Fruit fly (Drosophila melanogaster) whole organism, pupa: ENCODE data around the gene tbc.

Experiments used
- CG10348 ChIP-seq: fragments of 200-800 bp; sonication (Bioruptor generic); IDR thresholded peaks from 2 replicates; pipeline ENCODE4 v1.3.6; 2022; ENCODE audit warnings: missing biosample characterization, missing genetic modification characterization
- CG12605 ChIP-seq: fragments of 200-800 bp; sonication (Bioruptor generic); IDR thresholded peaks from 2 replicates; pipeline ENCODE4 v1.3.6; 2022; ENCODE audit warnings: missing biosample characterization, missing genetic modification characterization
- CG13204 ChIP-seq: fragments of 200-800 bp; sonication (Bioruptor generic); optimal IDR thresholded peaks from 2 replicates; lab custom pipeline; 2018; ENCODE audit warnings: missing biosample characterization, mild to moderate bottlenecking, missing genetic modification characterization, moderate library complexity
- CG14655 ChIP-seq: fragments of 200-800 bp; sonication (Bioruptor generic); optimal IDR thresholded peaks from 3 replicates; lab custom pipeline; 2017; ENCODE audit warnings: mild to moderate bottlenecking, missing biosample characterization, missing genetic modification reagents, missing genetic modification characterization
- CG15710 ChIP-seq: fragments of 200-800 bp; sonication (Bioruptor generic); optimal IDR thresholded peaks from 2 replicates; lab custom pipeline; 2018; ENCODE audit warnings: missing biosample characterization, mild to moderate bottlenecking, missing genetic modification characterization, moderate library complexity
- CG17806 ChIP-seq: fragments of 200-800 bp; sonication (Bioruptor generic); optimal IDR thresholded peaks from 2 replicates; lab custom pipeline; 2018; ENCODE audit warnings: missing biosample characterization, mild to moderate bottlenecking, missing genetic modification characterization, moderate library complexity
- CG32121 ChIP-seq: fragments of 200-800 bp; sonication (Bioruptor generic); IDR thresholded peaks from 2 replicates; pipeline ENCODE4 v1.3.6; 2022; ENCODE audit warnings: missing biosample characterization, missing genetic modification characterization
- CG34367 ChIP-seq: fragments of 200-800 bp; sonication (Bioruptor generic); optimal IDR thresholded peaks from 2 replicates; lab custom pipeline; 2018; ENCODE audit warnings: missing biosample characterization, mild to moderate bottlenecking, missing genetic modification characterization
- CG4496 ChIP-seq: fragments of 200-800 bp; sonication (Bioruptor generic); IDR thresholded peaks from 3 replicates; pipeline ENCODE4 v1.3.6; 2022; ENCODE audit warnings: missing biosample characterization, missing genetic modification characterization
- CG8159 ChIP-seq: fragments of 200-800 bp; sonication (Bioruptor generic); optimal IDR thresholded peaks from 3 replicates; lab custom pipeline; 2018; ENCODE audit warnings: missing biosample characterization, mild to moderate bottlenecking, missing genetic modification characterization, moderate library complexity
- CG8301 ChIP-seq: fragments of 200-800 bp; sonication (Bioruptor generic); optimal IDR thresholded peaks from 2 replicates; lab custom pipeline; 2018; ENCODE audit warnings: missing biosample characterization, mild to moderate bottlenecking, missing genetic modification characterization
- CG9948 ChIP-seq: fragments of 200-800 bp; sonication (Bioruptor generic); optimal IDR thresholded peaks from 2 replicates; lab custom pipeline; 2018; ENCODE audit warnings: missing biosample characterization, mild to moderate bottlenecking, missing genetic modification characterization, moderate library complexity
- D1 ChIP-seq: fragments of 200-800 bp; sonication (Bioruptor generic); optimal IDR thresholded peaks from 2 replicates; lab custom pipeline; 2018; ENCODE audit warnings: missing biosample characterization, mild to moderate bottlenecking, missing genetic modification characterization, moderate library complexity
- EcR ChIP-seq: fragments of 200-800 bp; sonication (Bioruptor generic); optimal IDR thresholded peaks from 3 replicates; lab custom pipeline; 2019; ENCODE audit warnings: missing biosample characterization, missing genetic modification characterization, mild to moderate bottlenecking, moderate library complexity, missing genetic modification reagents
- Ets98B ChIP-seq: fragments of 200-800 bp; sonication (Bioruptor generic); IDR thresholded peaks from 2 replicates; pipeline ENCODE4 v1.3.6; 2022; ENCODE audit warnings: missing biosample characterization, missing genetic modification characterization
- Pif1A ChIP-seq: fragments of 200-800 bp; sonication (Bioruptor generic); optimal IDR thresholded peaks from 3 replicates; lab custom pipeline; 2016; ENCODE audit warnings: missing biosample characterization, missing genetic modification characterization
- Pif1B ChIP-seq: fragments of 200-800 bp; sonication (Bioruptor generic); optimal IDR thresholded peaks from 3 replicates; lab custom pipeline; 2016; ENCODE audit warnings: missing biosample characterization, missing genetic modification characterization
- Snoo ChIP-seq: fragments of 200-800 bp; sonication (Bioruptor generic); optimal IDR thresholded peaks from 3 replicates; lab custom pipeline; 2017; ENCODE audit warnings: missing biosample characterization, mild to moderate bottlenecking, missing genetic modification characterization, inconsistent platforms
- fd96Ca ChIP-seq: fragments of 200-800 bp; sonication (Bioruptor generic); IDR thresholded peaks from 3 replicates; pipeline ENCODE4 v1.3.6; 2022; ENCODE audit warnings: missing biosample characterization, missing genetic modification characterization
- gl ChIP-seq: fragments of 200-800 bp; sonication (Bioruptor generic); optimal IDR thresholded peaks from 2 replicates; lab custom pipeline; 2018; ENCODE audit warnings: missing biosample characterization, mild to moderate bottlenecking, missing genetic modification characterization
- rn ChIP-seq: fragments of 200-800 bp; sonication (Bioruptor generic); IDR thresholded peaks from 2 replicates; pipeline ENCODE4 v1.3.6; 2022; ENCODE audit warnings: missing biosample characterization, missing genetic modification characterization

The tbc gene

DNA sequence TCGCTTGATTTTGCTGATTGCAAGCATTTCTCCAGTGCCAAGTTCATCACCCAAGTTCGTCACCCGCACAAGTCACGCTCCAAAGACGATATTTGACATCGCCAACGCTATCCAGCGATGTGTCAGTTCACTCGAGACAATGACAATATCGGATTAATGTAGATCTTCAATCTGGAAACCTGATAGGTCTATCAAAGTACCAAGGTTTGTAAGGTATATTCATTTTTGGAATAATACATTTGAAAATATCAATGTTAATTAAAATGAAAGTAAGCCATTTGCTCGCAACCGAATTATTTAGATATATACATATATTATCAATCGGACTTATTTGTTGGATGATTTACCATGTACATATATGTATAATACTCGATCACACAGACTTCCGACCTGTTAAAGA lies 30.3 kb upstream of the tbc start, which contains the start of gene Obp19c:
Gene Obp19c (minus strand): TSS at position 101 of the 400 bp plus-strand sequence.
- TF ChIP-seq CG12605 (GFP tag; lab: Robert Waterston, UW) = no peak
- TF ChIP-seq CG8159 (tag; lab: Kevin White, UChicago) = no peak
- no peak for TF ChIP-seq CG8301 (tag; lab: Kevin White, UChicago)
- no peak for TF ChIP-seq gl (tag; lab: Kevin White, UChicago)
- no peak for TF ChIP-seq D1 (tag; lab: Kevin White, UChicago)

DNA sequence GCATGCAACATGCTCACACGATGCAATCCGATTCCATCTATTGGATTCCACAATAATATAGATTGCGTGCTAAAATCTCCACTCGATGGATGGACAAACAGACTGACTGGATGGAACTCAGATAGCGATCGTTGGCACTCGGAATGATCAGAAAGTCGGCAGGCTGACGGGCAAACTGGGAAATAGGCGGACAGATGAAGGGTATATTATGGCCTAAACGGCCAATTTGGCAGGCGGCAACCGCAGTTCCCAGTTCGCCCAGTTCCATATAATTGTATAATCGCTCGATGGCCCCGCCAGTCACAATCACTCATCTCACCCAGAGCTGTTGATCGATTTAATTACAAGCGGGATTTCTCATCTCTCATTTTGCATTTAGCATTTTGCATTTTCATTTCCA lies 29.8 kb upstream of the tbc start, which contains the start of gene Obp19d:
Gene Obp19d (plus strand): TSS at position 301 of the 400 bp plus-strand sequence.
- TF ChIP-seq CG9948 (tag; lab: Kevin White, UChicago) (no peak), CG4496 (GFP tag; lab: Robert Waterston, UW) (no peak), CG8301 (tag; lab: Kevin White, UChicago) (no peak), CG8159 (tag; lab: Kevin White, UChicago) (no peak), CG12605 (GFP tag; lab: Robert Waterston, UW) (no peak), CG14655 (no peak), D1 (tag; lab: Kevin White, UChicago) (no peak), Pif1A (no peak), EcR (GFP tag; lab: Kevin White, UChicago) (no peak), CG13204 (GFP tag; lab: Kevin White, UChicago) (no peak), fd96Ca (no peak), Pif1B (GFP tag; lab: Kevin White, UChicago) (no peak), CG10348 (GFP tag; lab: Robert Waterston, UW) (no peak)

DNA sequence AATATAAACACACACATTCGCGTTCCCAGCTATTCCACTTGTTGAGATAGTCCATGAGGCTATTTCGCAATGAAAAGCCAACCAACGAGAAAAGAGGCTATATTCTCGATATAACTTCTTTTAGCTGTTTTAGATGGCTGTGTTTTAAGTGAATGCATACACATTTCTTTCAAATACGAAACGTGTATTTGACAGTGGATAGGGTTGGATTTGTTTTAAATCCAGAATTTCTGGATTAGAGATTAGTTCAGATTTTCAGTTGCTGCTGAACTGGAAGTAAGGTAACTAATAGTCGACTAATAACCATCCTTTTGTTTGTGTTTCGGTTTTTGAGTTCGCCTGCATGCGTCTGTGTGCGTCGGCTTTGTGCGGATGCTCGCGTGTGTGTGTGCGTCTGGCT lies 26.0 kb upstream of the tbc start:
- no peak for TF ChIP-seq rn (GFP tag; lab: Robert Waterston, UW)
- TF ChIP-seq EcR (GFP tag; lab: Kevin White, UChicago) = no peak
- no peak for TF ChIP-seq CG17806 (tag; lab: Kevin White, UChicago)
- TF ChIP-seq CG10348 (GFP tag; lab: Robert Waterston, UW) = no peak
- TF ChIP-seq CG8301 (tag; lab: Kevin White, UChicago) = no peak
- no peak for TF ChIP-seq D1 (tag; lab: Kevin White, UChicago)
- TF ChIP-seq gl (tag; lab: Kevin White, UChicago) = no peak
- no peak for TF ChIP-seq CG34367 (tag; lab: Kevin White, UChicago)
- no peak for TF ChIP-seq Ets98B (GFP tag; lab: Robert Waterston, UW)
- TF ChIP-seq Snoo = no peak
- TF ChIP-seq CG32121 (GFP tag; lab: Robert Waterston, UW) = no peak
- no peak for TF ChIP-seq CG14655
- TF ChIP-seq CG15710 (tag; lab: Kevin White, UChicago) = no peak

DNA sequence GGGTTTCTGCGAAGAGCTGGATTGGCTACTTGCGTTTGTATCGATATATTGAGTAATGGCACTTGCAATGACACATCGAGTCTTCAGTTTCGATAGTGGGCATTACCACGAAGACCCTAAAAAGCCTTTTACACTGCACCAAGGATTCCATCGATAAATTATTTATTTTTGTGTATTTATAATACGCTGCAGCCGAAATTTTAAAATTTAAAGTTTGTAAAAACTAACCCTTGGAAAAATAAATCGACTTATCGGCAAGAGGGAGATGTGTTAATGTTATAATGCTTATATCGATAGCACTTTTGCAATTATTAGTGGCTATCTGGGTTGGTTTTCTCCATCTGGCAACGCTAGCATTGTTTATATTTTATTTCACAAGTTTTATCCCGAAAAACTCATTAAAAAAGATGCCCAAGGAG lies 25.4 kb upstream of the tbc start, which contains the start of the genes Pp4-19C and cactin:
Gene Pp4-19C (minus strand): TSS at position 256 of the 419 bp plus-strand sequence.
Gene cactin (plus strand): TSS at position 323 of the 419 bp plus-strand sequence.
- no peak for TF ChIP-seq CG14655
- TF ChIP-seq CG34367 (tag; lab: Kevin White, UChicago) = no peak
- peak; percentile 17; the same call in 1 of the 2 replicates for TF ChIP-seq Ets98B (GFP tag; lab: Robert Waterston, UW)
- TF ChIP-seq CG8301 (tag; lab: Kevin White, UChicago) = no peak
- TF ChIP-seq CG10348 (GFP tag; lab: Robert Waterston, UW) = no peak
- TF ChIP-seq EcR (GFP tag; lab: Kevin White, UChicago) = no peak
- TF ChIP-seq CG4496 (GFP tag; lab: Robert Waterston, UW) = 0 out of 3 replicates have a peak, but pooled peaks have one; percentile 44
- TF ChIP-seq CG9948 (tag; lab: Kevin White, UChicago) = no peak
- TF ChIP-seq gl (tag; lab: Kevin White, UChicago) = no peak
- no peak for TF ChIP-seq CG32121 (GFP tag; lab: Robert Waterston, UW)
- TF ChIP-seq CG13204 (GFP tag; lab: Kevin White, UChicago) = no peak
- TF ChIP-seq CG15710 (tag; lab: Kevin White, UChicago) = peak; percentile 10

DNA sequence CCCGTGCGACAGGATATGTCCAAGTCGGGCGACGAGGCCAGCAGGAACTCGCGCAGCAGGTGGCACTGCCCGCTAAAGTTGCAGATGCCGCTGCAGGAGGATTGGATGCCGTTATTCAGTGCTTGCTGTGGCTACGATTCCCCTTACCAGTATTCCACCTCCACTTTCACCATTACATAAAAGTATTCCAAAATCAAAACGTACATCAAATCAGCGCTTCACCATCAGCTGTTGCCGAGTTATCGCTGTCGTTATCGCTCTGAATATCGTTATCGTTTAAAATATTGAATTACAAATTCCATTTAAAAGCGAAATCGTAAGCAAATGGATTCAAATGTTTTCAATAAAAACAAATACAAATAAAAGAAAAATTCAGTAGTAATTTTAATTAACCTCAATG lies 22.3 kb upstream of the tbc start, which contains the start of gene CG15456:
Gene CG15456 (minus strand): TSS at position 225 of the 400 bp plus-strand sequence.
- TF ChIP-seq CG8301 (tag; lab: Kevin White, UChicago) (no peak), rn (GFP tag; lab: Robert Waterston, UW) (no peak), CG9948 (tag; lab: Kevin White, UChicago) (no peak), Snoo (no peak), CG32121 (GFP tag; lab: Robert Waterston, UW) (no peak), CG10348 (GFP tag; lab: Robert Waterston, UW) (no peak), Pif1B (GFP tag; lab: Kevin White, UChicago) (no peak), CG8159 (tag; lab: Kevin White, UChicago) (no peak), CG34367 (tag; lab: Kevin White, UChicago) (no peak), CG15710 (tag; lab: Kevin White, UChicago) (no peak), D1 (tag; lab: Kevin White, UChicago) (no peak), CG14655 (no peak)
- TF ChIP-seq, all 21 proteins: peak for 0

DNA sequence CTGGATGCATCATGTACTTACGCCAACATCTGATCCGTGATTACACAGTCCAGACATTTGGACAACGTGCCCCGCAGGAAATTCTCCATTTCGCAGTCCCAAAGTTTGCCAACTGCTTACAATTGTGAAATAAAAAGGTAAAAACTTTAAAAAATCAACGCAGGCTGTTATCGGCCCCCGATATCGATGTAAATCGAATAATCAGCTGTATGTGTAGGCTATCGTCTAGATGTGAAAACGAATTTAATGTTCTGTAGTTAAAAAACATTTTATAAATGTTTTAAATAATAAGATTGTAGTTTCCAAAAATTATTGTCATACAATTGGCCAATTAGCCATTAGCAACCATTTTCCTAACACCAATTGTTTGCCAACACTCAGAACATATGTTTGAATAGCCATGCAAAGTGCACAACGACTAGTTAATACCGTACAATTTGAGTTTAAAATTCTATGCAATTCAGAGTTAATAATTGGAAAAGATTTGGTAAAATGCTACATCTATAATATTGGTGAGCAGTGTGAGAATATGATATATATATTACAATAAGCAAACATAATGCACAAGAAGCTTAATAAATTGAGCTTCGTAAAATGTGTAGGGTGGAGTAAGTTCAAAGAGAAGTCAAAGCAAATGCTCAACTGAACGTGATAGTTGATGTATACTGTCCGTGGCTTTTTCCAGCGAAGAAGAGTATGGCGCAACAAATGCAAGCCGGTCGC lies 19.5 kb upstream of the tbc start, which contains the start of the genes CG11710 and mal:
Gene CG11710 (minus strand): TSS at position 192 of the 723 bp plus-strand sequence.
Gene mal (plus strand): TSS at position 194 of the 723 bp plus-strand sequence.
- no peak for TF ChIP-seq rn (GFP tag; lab: Robert Waterston, UW)
- peak; percentile 70 for TF ChIP-seq CG4496 (GFP tag; lab: Robert Waterston, UW)
- TF ChIP-seq CG10348 (GFP tag; lab: Robert Waterston, UW) = 0 out of 2 replicates have a peak, but pooled peaks have one; percentile 22
- TF ChIP-seq Snoo = peak; percentile 71
- peak; percentile 60 for TF ChIP-seq Ets98B (GFP tag; lab: Robert Waterston, UW)
- TF ChIP-seq CG15710 (tag; lab: Kevin White, UChicago) = peak; percentile 75
- no peak for TF ChIP-seq EcR (GFP tag; lab: Kevin White, UChicago)
- TF ChIP-seq CG32121 (GFP tag; lab: Robert Waterston, UW) = peak; percentile 79
- peak; percentile 85 for TF ChIP-seq Pif1B (GFP tag; lab: Kevin White, UChicago)
- peak; percentile 76 for TF ChIP-seq CG17806 (tag; lab: Kevin White, UChicago)
- no peak for TF ChIP-seq CG13204 (GFP tag; lab: Kevin White, UChicago)
- TF ChIP-seq fd96Ca = peak; percentile 72
- peak; percentile 48 for TF ChIP-seq CG34367 (tag; lab: Kevin White, UChicago)
- TF ChIP-seq CG8159 (tag; lab: Kevin White, UChicago) = peak; percentile 88
- peak; percentile 62 for TF ChIP-seq CG9948 (tag; lab: Kevin White, UChicago)
- peak; percentile 83 for TF ChIP-seq CG8301 (tag; lab: Kevin White, UChicago)
- TF ChIP-seq CG12605 (GFP tag; lab: Robert Waterston, UW) = no peak
- no peak for TF ChIP-seq D1 (tag; lab: Kevin White, UChicago)
- peak; percentile 69 for TF ChIP-seq gl (tag; lab: Kevin White, UChicago)
- TF ChIP-seq CG14655 = no peak
- no peak for TF ChIP-seq Pif1A
